Worm (Caenorhabditis elegans) whole organism, midembryonic: Measurements from ENCODE around the gene vab-2.

Source experiments
- cog-1 ChIP-seq: sonication (generic microtip); optimal IDR thresholded peaks from 2 replicates; lab custom pipeline; 2016; ENCODE audit warnings: missing genetic modification characterization, missing compliant biosample characterization
- ztf-29 ChIP-seq: fragments of 200-800 bp; sonication (Bioruptor generic); IDR thresholded peaks from 2 replicates; pipeline ENCODE4 v1.3.6; 2022; ENCODE audit warnings: missing genetic modification reagents, missing genetic modification characterization, missing compliant biosample characterization

DNA sequence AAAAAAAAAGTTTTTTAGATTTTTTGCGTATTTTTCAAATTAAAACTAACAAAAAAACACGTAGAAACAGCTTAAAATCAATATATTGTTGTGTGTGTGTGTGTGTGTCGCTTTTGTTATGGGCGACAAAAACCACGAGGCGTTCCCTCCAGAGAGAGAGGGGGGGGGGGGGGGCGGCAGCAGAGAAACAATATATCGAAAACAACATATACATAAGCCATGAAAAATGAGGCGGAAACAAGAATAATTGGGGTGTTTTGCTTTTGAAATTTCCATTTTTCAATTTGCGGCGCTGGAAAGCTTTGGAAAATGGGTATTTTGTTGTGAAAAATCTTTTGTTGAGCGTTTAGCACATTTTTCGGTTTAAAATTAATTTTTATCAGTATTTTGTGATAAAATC is 41.3 kb downstream of the vab-2 start, which contains the start of gene Y37E11AM.2:
- TF ChIP-seq cog-1: no peak
- no peak for TF ChIP-seq ztf-29 (GFP tag; lab: Robert Waterston, UW)
